Fruit fly (Drosophila melanogaster): ENCODE results near the gene brk.

DNA sequence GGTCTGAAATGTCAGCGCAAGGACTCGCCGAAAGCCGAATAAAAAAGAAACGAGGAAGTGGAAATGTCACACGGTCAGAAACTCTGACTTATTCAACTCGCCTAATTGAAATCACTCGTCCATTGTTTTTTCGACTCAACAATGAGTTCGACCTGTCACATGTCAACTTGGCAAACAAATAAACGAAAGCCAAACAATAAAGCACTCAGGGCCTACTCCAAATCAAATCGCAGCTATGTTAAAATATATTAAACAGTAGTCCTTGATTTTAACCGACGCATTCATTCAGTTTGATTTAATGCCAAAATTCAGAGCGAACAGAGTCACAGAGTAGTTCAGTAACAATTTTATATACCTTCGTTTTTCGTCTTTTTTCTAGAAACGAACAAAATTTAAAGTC, 41.1 kb upstream of the brk start, which contains the start of gene CG1958:
- TF ChIP-seq jumu (GFP tag; optimal IDR thresholded peaks at IDR 0.05) (no peak), CG11456 (GFP tag; IDR thresholded peaks at IDR 0.05) (no peak), pan (optimal IDR thresholded peaks at IDR 0.05) (no peak), pan (GFP tag; optimal IDR thresholded peaks at IDR 0.05 in 1 of 2, IDR thresholded peaks at IDR 0.05 in 1 of 2) (no peak), CG16815 (GFP tag; optimal IDR thresholded peaks at IDR 0.05) (no peak), Hr78 (GFP tag; optimal IDR thresholded peaks at IDR 0.05) (no peak), CG2202 (tag; optimal IDR thresholded peaks at IDR 0.05) (no peak), Sox102F (GFP tag; optimal IDR thresholded peaks at IDR 0.05) (no peak), Gug (GFP tag; IDR thresholded peaks at IDR 0.05) (no peak)
